Fruit fly (Drosophila melanogaster) Kc167 (cell line): ENCODE data around the gene Usp39.

Source experiments
- h ChIP-seq: fragments of >200 bp; optimal IDR thresholded peaks from 3 replicates; lab custom pipeline; 2018; ENCODE audit warnings: missing external identifiers
- insv ChIP-seq: fragments of >200 bp; optimal IDR thresholded peaks from 3 replicates; lab custom pipeline; 2018; ENCODE audit warnings: missing external identifiers
- psq ChIP-seq: fragments of >200 bp; optimal IDR thresholded peaks from 2 replicates; lab custom pipeline; 2017; ENCODE audit warnings: missing external identifiers

- TF ChIP-seq insv (lab: Kevin White, UChicago): no peak
- TF ChIP-seq psq (lab: Kevin White, UChicago): no peak
- no peak for TF ChIP-seq h
Measured at dm6 chrX:18838929-18839576, 18.9 kb upstream of the Usp39 start.
